Fruit fly (Drosophila melanogaster) Kc167 (cell line): ENCODE data around the gene CG9986.

Source experiments
- psq ChIP-seq: fragments of >200 bp; optimal IDR thresholded peaks from 2 replicates; lab custom pipeline; 2017; ENCODE audit warnings: missing external identifiers
- ttk ChIP-seq: sonication (Bioruptor generic); optimal IDR thresholded peaks from 2 replicates; lab custom pipeline; 2017; ENCODE audit warnings: missing external identifiers

DNA sequence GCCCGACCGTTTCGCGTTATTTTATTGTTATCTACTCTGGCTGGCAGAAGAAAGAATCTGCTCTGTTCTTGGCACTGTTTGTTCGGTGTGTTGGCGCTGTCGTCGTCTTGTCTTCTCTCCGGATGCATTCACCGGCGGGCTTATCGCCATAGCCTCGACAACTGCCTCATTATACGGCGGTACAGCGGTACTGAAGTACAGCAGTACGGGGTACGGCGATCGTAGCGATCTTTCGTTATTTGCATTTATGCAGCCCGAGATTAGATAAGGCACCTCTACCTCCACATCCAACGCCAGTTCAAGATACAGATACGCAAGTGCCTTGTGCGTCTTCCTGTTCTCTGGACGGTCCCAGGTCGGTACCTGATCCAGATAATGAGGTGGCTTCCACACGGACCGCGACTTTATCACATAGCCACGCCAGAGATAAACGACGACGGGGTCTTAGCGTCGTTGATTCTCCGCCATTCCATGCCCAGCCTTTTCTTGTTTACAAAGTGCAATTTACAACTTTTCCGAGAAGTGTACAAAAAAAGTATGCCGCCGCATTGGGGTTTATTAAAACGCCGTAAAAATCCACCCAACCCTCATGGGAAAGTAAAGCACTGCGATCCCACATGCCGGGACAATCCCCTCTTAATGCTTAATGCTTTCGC, 37.7 kb upstream of the CG9986 start:
- TF ChIP-seq psq (lab: Kevin White, UChicago) = no peak
- no peak for TF ChIP-seq ttk (lab: Kevin White, UChicago)
